Fruit fly (Drosophila melanogaster): ENCODE data around the gene CG42831.

CG42831 gene

DNA sequence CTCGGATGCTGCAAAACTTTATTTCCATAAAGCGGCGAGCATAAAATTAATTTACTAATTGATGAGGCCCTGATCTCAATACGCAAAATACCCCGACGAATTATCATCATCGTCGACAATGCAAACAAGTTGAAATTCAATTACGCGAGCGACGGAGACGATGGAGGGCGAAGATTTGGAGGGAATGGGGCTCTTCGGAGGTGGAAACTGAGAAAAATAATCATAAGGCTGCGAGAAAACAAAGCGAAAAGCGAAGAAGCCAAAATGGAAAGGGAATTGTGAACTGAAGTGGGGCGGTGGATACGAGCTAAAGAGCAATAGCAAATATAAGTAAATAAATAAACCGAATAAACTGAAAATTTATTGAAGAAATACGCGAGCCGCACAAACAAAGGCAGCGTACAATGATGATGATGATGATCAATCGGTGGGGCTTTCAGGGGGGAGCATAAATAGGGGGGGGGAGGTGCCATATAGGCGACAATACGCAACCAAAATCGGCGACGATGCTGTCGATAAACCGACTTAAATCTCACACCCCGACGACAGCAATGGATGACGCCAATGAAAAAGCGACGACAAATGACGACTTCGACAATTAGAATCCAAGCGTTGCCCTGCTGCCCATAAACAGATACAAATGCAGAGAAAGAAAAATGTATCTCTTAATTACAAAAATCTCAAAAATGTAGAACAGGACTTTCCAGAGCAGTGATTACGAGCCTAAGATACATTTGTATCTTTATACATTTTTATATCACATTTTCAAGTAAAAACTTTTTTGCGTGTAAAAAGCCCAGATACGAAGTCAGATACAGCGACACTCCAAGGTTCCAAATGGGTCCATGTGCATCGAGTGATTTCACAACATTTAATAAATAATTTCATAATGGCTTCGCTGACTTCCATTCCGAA, 23.5 kb downstream of the CG42831 start (continued):
- TF ChIP-seq CG8359 (GFP tag; optimal IDR thresholded peaks at IDR 0.05; ENCODE audit: borderline replicate concordance) = no peak
- TF ChIP-seq Atf-2 (GFP tag; optimal IDR thresholded peaks at IDR 0.05) = peak; percentile 39
- peak; percentile 10 for TF ChIP-seq CG3838 (GFP tag; optimal IDR thresholded peaks at IDR 0.05)
- no peak for TF ChIP-seq CG1832 (GFP tag; optimal IDR thresholded peaks at IDR 0.05)
- no peak for TF ChIP-seq CG14965 (GFP tag; optimal IDR thresholded peaks at IDR 0.05; ENCODE audit: borderline replicate concordance)
- no peak for TF ChIP-seq CG4360 (GFP tag; IDR thresholded peaks at IDR 0.05)
- TF ChIP-seq run (tag; optimal IDR thresholded peaks at IDR 0.05) = no peak
- 0 out of 2 replicates have a peak, but pooled peaks have one; percentile 21 for TF ChIP-seq CG11085 (GFP tag; IDR thresholded peaks at IDR 0.05)
- peak; percentile 45 for TF ChIP-seq CG12071 (GFP tag; optimal IDR thresholded peaks at IDR 0.05)
- peak; percentile 1 for TF ChIP-seq CG15601 (tag; optimal IDR thresholded peaks at IDR 0.05)
- no peak for TF ChIP-seq ab (GFP tag; optimal IDR thresholded peaks at IDR 0.05)
- no peak for TF ChIP-seq CG4328 (GFP tag; optimal IDR thresholded peaks at IDR 0.05)
- no peak for TF ChIP-seq zen2 (GFP tag; IDR thresholded peaks at IDR 0.05; ENCODE audit: partially characterized antibody)
- TF ChIP-seq CG18011 (GFP tag; optimal IDR thresholded peaks at IDR 0.05) = peak; percentile 38
- TF ChIP-seq cg (GFP tag; optimal IDR thresholded peaks at IDR 0.05) = no peak
- TF ChIP-seq p53 (GFP tag; optimal IDR thresholded peaks at IDR 0.05) = no peak
- TF ChIP-seq vnd (GFP tag; IDR thresholded peaks at IDR 0.05; ENCODE audit: partially characterized antibody) = no peak
- TF ChIP-seq fd3F (GFP tag; optimal IDR thresholded peaks at IDR 0.05) = peak; percentile 56
- TF ChIP-seq Taf1 (GFP tag; IDR thresholded peaks at IDR 0.05) = no peak
- peak; percentile 31 for TF ChIP-seq ewg (GFP tag; optimal IDR thresholded peaks at IDR 0.05)
- TF ChIP-seq CG18599 (GFP tag; optimal IDR thresholded peaks at IDR 0.05) = peak; percentile 77
- peak; percentile 8 for TF ChIP-seq Hmx (GFP tag; optimal IDR thresholded peaks at IDR 0.05)
- TF ChIP-seq eve (GFP tag; optimal IDR thresholded peaks at IDR 0.05) = peak in 1 of 2 experiments; percentile 64
- no peak for TF ChIP-seq knrl (GFP tag; IDR thresholded peaks at IDR 0.05; ENCODE audit: partially characterized antibody)
- no peak for TF ChIP-seq shn (GFP tag; optimal IDR thresholded peaks at IDR 0.05)
- TF ChIP-seq Sry-β (GFP tag; optimal IDR thresholded peaks at IDR 0.05) = no peak
- TF ChIP-seq CG9215 (GFP tag; IDR thresholded peaks at IDR 0.05) = no peak
- TF ChIP-seq CG10274 (GFP tag; optimal IDR thresholded peaks at IDR 0.05) = no peak
- TF ChIP-seq tx (GFP tag; optimal IDR thresholded peaks at IDR 0.05) = peak; percentile 27
- peak; percentile 56 for TF ChIP-seq lbe (GFP tag; optimal IDR thresholded peaks at IDR 0.05)
- no peak for TF ChIP-seq CkIIα-i1 (GFP tag; IDR thresholded peaks at IDR 0.05)
- no peak for TF ChIP-seq Opbp (GFP tag; IDR thresholded peaks at IDR 0.05; ENCODE audit: partially characterized antibody)
- no peak for TF ChIP-seq maf-S (GFP tag; optimal IDR thresholded peaks at IDR 0.05)
- no peak for TF ChIP-seq CG30431 (GFP tag; optimal IDR thresholded peaks at IDR 0.05)
- no peak for TF ChIP-seq cas (GFP tag; IDR thresholded peaks at IDR 0.05)
- TF ChIP-seq Max (GFP tag; optimal IDR thresholded peaks at IDR 0.05) = peak; percentile 19
- no peak for TF ChIP-seq CG15696 (tag; optimal IDR thresholded peaks at IDR 0.05)
- peak; percentile 32 for TF ChIP-seq disco-r (GFP tag; optimal IDR thresholded peaks at IDR 0.05)
- no peak for TF ChIP-seq stwl (tag; optimal IDR thresholded peaks at IDR 0.05)
- TF ChIP-seq sob (GFP tag; IDR thresholded peaks at IDR 0.05) = peak; percentile 73
- TF ChIP-seq CG7271 (tag; optimal IDR thresholded peaks at IDR 0.05) = no peak
- TF ChIP-seq CG16779 (GFP tag; IDR thresholded peaks at IDR 0.05) = peak; percentile 54; the same call in 1 of the 2 replicates
- 0 out of 3 replicates have a peak, but pooled peaks have one; percentile 33 for TF ChIP-seq CG7357 (GFP tag; IDR thresholded peaks at IDR 0.05)
- no peak for TF ChIP-seq CG34224 (GFP tag; IDR thresholded peaks at IDR 0.05; ENCODE audit: partially characterized antibody)
- no peak for TF ChIP-seq toy (GFP tag; IDR thresholded peaks at IDR 0.05)
- peak; percentile 25; the same call in 1 of the 2 replicates for TF ChIP-seq CG14667 (GFP tag; IDR thresholded peaks at IDR 0.05)
- TF ChIP-seq pum (GFP tag; optimal IDR thresholded peaks at IDR 0.05) = peak; percentile 61
- TF ChIP-seq CG18619 (GFP tag; optimal IDR thresholded peaks at IDR 0.05) = peak; percentile 44

Data from whole organism, embryonic.